Fruit fly (Drosophila melanogaster) whole organism, embryonic: ENCODE measurements around the gene CG44158.

Source experiments
- ATbp ChIP-seq: fragments of 200-800 bp; sonication (Bioruptor generic); optimal IDR thresholded peaks from 2 replicates; lab custom pipeline; 2017; ENCODE audit warnings: missing biosample characterization, mild to moderate bottlenecking, missing genetic modification characterization, missing genetic modification reagents
- Aef1 ChIP-seq: fragments of 200-800 bp; sonication (Bioruptor generic); IDR thresholded peaks from 3 replicates; pipeline ENCODE4 v1.3.6; 2022; ENCODE audit warnings: missing biosample characterization, missing genetic modification characterization
- Asciz ChIP-seq: fragments of 200-800 bp; sonication (Bioruptor generic); optimal IDR thresholded peaks from 2 replicates; lab custom pipeline; 2017; ENCODE audit warnings: missing biosample characterization, mild to moderate bottlenecking, missing genetic modification characterization, missing genetic modification reagents
- Bgb ChIP-seq: fragments of 200-800 bp; sonication (Bioruptor generic); IDR thresholded peaks from 2 replicates; pipeline ENCODE4 v1.3.6; 2022; ENCODE audit warnings: missing biosample characterization, missing genetic modification characterization; ENCODE audit not compliant: partially characterized antibody
- CG10209 ChIP-seq: fragments of 200-800 bp; sonication (Bioruptor generic); optimal IDR thresholded peaks from 3 replicates; lab custom pipeline; 2017; ENCODE audit warnings: missing biosample characterization, mild to moderate bottlenecking, missing genetic modification characterization, missing genetic modification reagents
- CG14860 ChIP-seq: fragments of 200-800 bp; sonication (Bioruptor generic); IDR thresholded peaks from 3 replicates; pipeline ENCODE4 v1.3.6; 2022; ENCODE audit warnings: missing biosample characterization, missing genetic modification characterization; ENCODE audit not compliant: partially characterized antibody
- CG1602 ChIP-seq: fragments of 200-800 bp; sonication (Bioruptor generic); optimal IDR thresholded peaks from 3 replicates; lab custom pipeline; 2016; ENCODE audit warnings: missing biosample characterization, missing genetic modification characterization
- CG2116 ChIP-seq: fragments of 200-800 bp; sonication (Bioruptor generic); optimal IDR thresholded peaks from 3 replicates; lab custom pipeline; 2018; ENCODE audit warnings: missing biosample characterization, mild to moderate bottlenecking, missing genetic modification characterization
- CG2678 ChIP-seq: fragments of 200-800 bp; sonication (Bioruptor generic); optimal IDR thresholded peaks from 3 replicates; lab custom pipeline; 2019; ENCODE audit warnings: missing biosample characterization, mild to moderate bottlenecking, missing genetic modification characterization, moderate library complexity
- CG32532 ChIP-seq: fragments of 200-800 bp; sonication (Bioruptor generic); IDR thresholded peaks from 2 replicates; pipeline ENCODE4 v1.3.6; 2022; ENCODE audit warnings: missing biosample characterization, missing genetic modification characterization
- CG33213 ChIP-seq: fragments of 200-800 bp; sonication (Bioruptor generic); optimal IDR thresholded peaks from 3 replicates; lab custom pipeline; 2016; ENCODE audit warnings: missing biosample characterization, missing genetic modification characterization
- CG3726 ChIP-seq: fragments of 200-800 bp; sonication (Bioruptor generic); IDR thresholded peaks from 3 replicates; pipeline ENCODE4, ENCODE4 v1.3.6; 2022; ENCODE audit warnings: missing biosample characterization, missing genetic modification characterization
- CG43689 ChIP-seq: fragments of 200-800 bp; sonication (Bioruptor generic); IDR thresholded peaks from 2 replicates; pipeline ENCODE4 v1.3.6; 2022; ENCODE audit warnings: missing biosample characterization, missing genetic modification characterization
- CG4424 ChIP-seq: fragments of 200-800 bp; sonication (Bioruptor generic); optimal IDR thresholded peaks from 3 replicates; lab custom pipeline; 2016; ENCODE audit warnings: missing biosample characterization, missing genetic modification characterization
- CG6175 ChIP-seq: fragments of 200-800 bp; sonication (Bioruptor generic); IDR thresholded peaks from 3 replicates; pipeline ENCODE4 v1.3.6; 2022; ENCODE audit warnings: missing biosample characterization, missing genetic modification characterization
- CG6254 ChIP-seq: fragments of 200-800 bp; sonication (Bioruptor generic); optimal IDR thresholded peaks from 3 replicates; lab custom pipeline; 2017; ENCODE audit warnings: mild to moderate bottlenecking, missing biosample characterization, missing genetic modification reagents, missing genetic modification characterization
- CG6272 ChIP-seq: fragments of 200-800 bp; sonication (Bioruptor generic); IDR thresholded peaks from 2 replicates; pipeline ENCODE4 v1.3.6; 2022; ENCODE audit warnings: missing biosample characterization, missing genetic modification characterization
- CG6813 ChIP-seq: fragments of 200-800 bp; sonication (Bioruptor generic); optimal IDR thresholded peaks from 2 replicates; lab custom pipeline; 2017; ENCODE audit warnings: missing biosample characterization, missing genetic modification characterization, mild to moderate bottlenecking, moderate library complexity, missing genetic modification reagents
- CG7556 ChIP-seq: fragments of 200-800 bp; sonication (Bioruptor generic); optimal IDR thresholded peaks from 2 replicates; lab custom pipeline; 2017; ENCODE audit warnings: missing biosample characterization, mild to moderate bottlenecking, missing genetic modification characterization
- CG8290 ChIP-seq, 3 experiments: fragments of 200-800 bp; sonication (Bioruptor generic); optimal IDR thresholded peaks; 2 replicates each; lab custom pipeline; 2016 to 2019; ENCODE audit warnings: missing biosample characterization in 3 of 3, missing genetic modification characterization in 3 of 3, mild to moderate bottlenecking in 2 of 3, moderate library complexity in 1 of 3
- CG8924 ChIP-seq: fragments of 200-800 bp; optimal IDR thresholded peaks from 3 replicates; lab custom pipeline; 2019; ENCODE audit warnings: missing biosample characterization, mild to moderate bottlenecking, missing genetic modification characterization, moderate library complexity
- CG9797 ChIP-seq: fragments of 200-800 bp; sonication (Bioruptor generic); optimal IDR thresholded peaks from 3 replicates; lab custom pipeline; 2018; ENCODE audit warnings: missing biosample characterization, mild to moderate bottlenecking, missing genetic modification characterization
- D19B ChIP-seq: fragments of 200-800 bp; sonication (Bioruptor generic); optimal IDR thresholded peaks from 2 replicates; lab custom pipeline; 2017; ENCODE audit warnings: missing biosample characterization, mild to moderate bottlenecking, missing genetic modification characterization
- Dip3 ChIP-seq: fragments of 200-800 bp; sonication (Bioruptor generic); optimal IDR thresholded peaks from 3 replicates; lab custom pipeline; 2016; ENCODE audit warnings: missing biosample characterization, missing genetic modification characterization
- E2f1 ChIP-seq: fragments of 200-800 bp; sonication (Bioruptor generic); IDR thresholded peaks from 2 replicates; pipeline ENCODE4 v1.3.6; 2022; ENCODE audit warnings: missing biosample characterization, missing genetic modification characterization
- H15 ChIP-seq: fragments of 200-800 bp; sonication (Bioruptor generic); IDR thresholded peaks from 3 replicates; pipeline ENCODE4 v1.3.6; 2022; ENCODE audit warnings: missing biosample characterization, missing genetic modification characterization
- Hr78 ChIP-seq, 2 experiments: fragments of 200-800 bp in 1 of 2; fragments of >200 bp in 1 of 2; sonication (Bioruptor generic) in 1 of 2; optimal IDR thresholded peaks; 2 replicates each; lab custom pipeline; 2017 to 2019; ENCODE audit warnings: missing biosample characterization in 2 of 2, missing genetic modification characterization in 2 of 2, mild to moderate bottlenecking in 1 of 2, moderate library complexity in 1 of 2
- NK7.1 ChIP-seq: fragments of 200-800 bp; sonication (Bioruptor generic); optimal IDR thresholded peaks from 3 replicates; lab custom pipeline; 2016; ENCODE audit warnings: missing biosample characterization, missing genetic modification characterization
- Neu2 ChIP-seq: fragments of 200-800 bp; sonication (Bioruptor generic); optimal IDR thresholded peaks from 3 replicates; lab custom pipeline; 2016; ENCODE audit warnings: missing biosample characterization, missing genetic modification characterization, borderline replicate concordance
- NfI ChIP-seq: fragments of 200-800 bp; sonication (Bioruptor generic); optimal IDR thresholded peaks from 3 replicates; lab custom pipeline; 2018; ENCODE audit warnings: missing biosample characterization, mild to moderate bottlenecking, missing genetic modification characterization, moderate library complexity
- Sin3A ChIP-seq: fragments of >200 bp; optimal IDR thresholded peaks from 2 replicates; lab custom pipeline; 2018
- Ssrp ChIP-seq: fragments of 200-800 bp; sonication (Bioruptor generic); optimal IDR thresholded peaks from 2 replicates; lab custom pipeline; 2018; ENCODE audit warnings: missing biosample characterization, mild to moderate bottlenecking, missing genetic modification characterization, moderate library complexity
- ham ChIP-seq: fragments of 200-800 bp; sonication (Bioruptor generic); IDR thresholded peaks from 2 replicates; pipeline ENCODE4 v1.3.6; 2022; ENCODE audit warnings: missing biosample characterization, missing genetic modification characterization
- hb ChIP-seq: fragments of 200-800 bp; sonication (Bioruptor generic); IDR thresholded peaks from 3 replicates; pipeline ENCODE4 v1.3.6; 2022; ENCODE audit warnings: missing biosample characterization, missing genetic modification characterization; ENCODE audit not compliant: partially characterized antibody
- her ChIP-seq: fragments of 200-800 bp; sonication (Bioruptor generic); optimal IDR thresholded peaks from 2 replicates; lab custom pipeline; 2016; ENCODE audit warnings: missing biosample characterization, missing genetic modification characterization
- jing ChIP-seq: fragments of 200-800 bp; sonication (Bioruptor generic); optimal IDR thresholded peaks from 2 replicates; lab custom pipeline; 2018; ENCODE audit warnings: missing biosample characterization, mild to moderate bottlenecking, missing genetic modification characterization
- klu ChIP-seq: fragments of 200-800 bp; sonication (Bioruptor generic); IDR thresholded peaks from 2 replicates; pipeline ENCODE4 v1.3.6; 2022; ENCODE audit warnings: missing biosample characterization, missing genetic modification characterization
- lab ChIP-seq: fragments of 200-800 bp; sonication (Bioruptor generic); optimal IDR thresholded peaks from 3 replicates; lab custom pipeline; 2017; ENCODE audit warnings: missing biosample characterization, missing genetic modification characterization, mild to moderate bottlenecking, moderate library complexity, missing genetic modification reagents
- luna ChIP-seq: fragments of 200-800 bp; sonication (Bioruptor generic); optimal IDR thresholded peaks from 2 replicates; lab custom pipeline; 2016; ENCODE audit warnings: missing biosample characterization, missing genetic modification characterization
- nerfin-1 ChIP-seq: fragments of 200-800 bp; sonication (Bioruptor generic); optimal IDR thresholded peaks from 3 replicates; lab custom pipeline; 2019; ENCODE audit warnings: missing biosample characterization, mild to moderate bottlenecking, missing genetic modification characterization, moderate library complexity
- pnt ChIP-seq: fragments of 200-800 bp; sonication (Bioruptor generic); optimal IDR thresholded peaks from 3 replicates; lab custom pipeline; 2016; ENCODE audit warnings: missing biosample characterization, missing genetic modification characterization
- pum ChIP-seq: fragments of 200-800 bp; sonication (Bioruptor generic); optimal IDR thresholded peaks from 2 replicates; lab custom pipeline; 2016; ENCODE audit warnings: missing biosample characterization, missing genetic modification characterization
- row ChIP-seq: fragments of 200-800 bp; sonication (Bioruptor generic); IDR thresholded peaks from 3 replicates; pipeline ENCODE4 v1.3.6; 2022; ENCODE audit warnings: missing biosample characterization, missing genetic modification characterization
- sna ChIP-seq: fragments of 200-800 bp; sonication (Bioruptor generic); IDR thresholded peaks from 2 replicates; pipeline ENCODE4 v1.3.6; 2022; ENCODE audit warnings: missing biosample characterization, missing genetic modification characterization; ENCODE audit not compliant: partially characterized antibody
- sqz ChIP-seq: fragments of 200-800 bp; sonication (Bioruptor generic); optimal IDR thresholded peaks from 3 replicates; lab custom pipeline; 2018; ENCODE audit warnings: missing biosample characterization, mild to moderate bottlenecking, missing genetic modification characterization
- ssp ChIP-seq: fragments of 200-800 bp; sonication (Bioruptor generic); IDR thresholded peaks from 2 replicates; pipeline ENCODE4 v1.3.6; 2022; ENCODE audit warnings: missing biosample characterization, missing genetic modification characterization
- tgo ChIP-seq: fragments of 200-800 bp; sonication (Bioruptor generic); IDR thresholded peaks from 3 replicates; pipeline ENCODE4 v1.3.6; 2022; ENCODE audit warnings: missing biosample characterization, missing genetic modification characterization
- tio ChIP-seq: fragments of 200-800 bp; sonication (Bioruptor generic); optimal IDR thresholded peaks from 2 replicates; lab custom pipeline; 2017; ENCODE audit warnings: missing biosample characterization, missing genetic modification characterization, inconsistent platforms
- tll ChIP-seq, 2 experiments: fragments of 200-800 bp in 1 of 2; fragments of >200 bp in 1 of 2; sonication (Bioruptor generic) in 1 of 2; optimal IDR thresholded peaks; 2 replicates each; lab custom pipeline; 2017 to 2019; ENCODE audit warnings: missing biosample characterization in 2 of 2, missing genetic modification characterization in 2 of 2, mild to moderate bottlenecking in 1 of 2, moderate library complexity in 1 of 2
- tup ChIP-seq: fragments of 200-800 bp; sonication (Bioruptor generic); optimal IDR thresholded peaks from 2 replicates; lab custom pipeline; 2016; ENCODE audit warnings: missing biosample characterization, mild to moderate bottlenecking, missing genetic modification characterization, moderate library complexity
- twi ChIP-seq: fragments of 200-800 bp; optimal IDR thresholded peaks from 2 replicates; lab custom pipeline; 2019; ENCODE audit warnings: missing biosample characterization, mild to moderate bottlenecking, missing genetic modification characterization, moderate library complexity

Gene CG44158

DNA sequence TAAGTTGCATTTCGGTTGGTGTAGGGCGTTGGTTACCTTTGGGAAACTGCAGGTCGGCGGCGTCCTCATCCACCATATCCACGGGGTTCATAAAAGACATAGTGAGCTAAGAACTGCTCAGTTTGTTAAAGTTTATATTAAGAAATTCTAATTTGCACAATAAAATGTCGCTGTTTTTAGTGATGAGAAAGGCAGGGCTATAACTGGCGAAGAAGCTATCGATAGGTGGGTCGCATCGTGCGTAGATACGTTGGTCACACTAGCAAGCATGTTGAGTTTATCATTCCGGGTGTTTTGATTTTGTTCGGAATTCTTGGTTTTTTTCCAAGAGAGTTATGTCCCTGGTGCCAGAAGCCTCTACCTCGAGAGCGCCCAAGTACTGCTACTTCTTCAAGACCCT lies 46.7 kb downstream of the CG44158 start, which contains the start of the genes Ada2a, Polr2D, Tgs1 and moi (continued):
- TF ChIP-seq CG3726 (GFP tag; lab: Robert Waterston, UW): no peak
- no peak for TF ChIP-seq CG2678 (tag; lab: Kevin White, UChicago)
- no peak for TF ChIP-seq Hr78 (GFP tag; optimal IDR thresholded peaks at IDR 0.05; lab: Kevin White, UChicago)
- TF ChIP-seq row (GFP tag; lab: Robert Waterston, UW): no peak
- no peak for TF ChIP-seq CG10209 (GFP tag; lab: Kevin White, UChicago)
- no peak for TF ChIP-seq twi (tag; lab: Kevin White, UChicago)
- no peak for TF ChIP-seq NfI
- no peak for TF ChIP-seq CG32532 (GFP tag; lab: Robert Waterston, UW)
- no peak for TF ChIP-seq nerfin-1 (tag; lab: Kevin White, UChicago)
- TF ChIP-seq tup (GFP tag; lab: Kevin White, UChicago): no peak
- no peak for TF ChIP-seq Dip3 (GFP tag; lab: Kevin White, UChicago)
- no peak for TF ChIP-seq lab (GFP tag; lab: Kevin White, UChicago)
- TF ChIP-seq E2f1 (GFP tag; lab: Robert Waterston, UW): no peak
- TF ChIP-seq CG9797 (GFP tag; lab: Kevin White, UChicago): peak; percentile 78
- TF ChIP-seq CG8290 (GFP tag; optimal IDR thresholded peaks at IDR 0.05; lab: Kevin White, UChicago): no peak
- TF ChIP-seq CG8290 (tag; optimal IDR thresholded peaks at IDR 0.05; lab: Kevin White, UChicago): no peak
- no peak for TF ChIP-seq CG6175 (GFP tag; lab: Robert Waterston, UW)
- TF ChIP-seq hb (GFP tag; lab: Robert Waterston, UW): no peak
- TF ChIP-seq tio: no peak
- TF ChIP-seq NK7.1 (GFP tag; lab: Kevin White, UChicago): no peak
- TF ChIP-seq ssp (GFP tag; lab: Robert Waterston, UW): no peak
- no peak for TF ChIP-seq Ssrp (tag; lab: Kevin White, UChicago)
- TF ChIP-seq CG14860 (GFP tag; lab: Robert Waterston, UW): peak; percentile 67
- TF ChIP-seq klu (GFP tag; lab: Robert Waterston, UW): no peak
- no peak for TF ChIP-seq CG6272 (GFP tag; lab: Robert Waterston, UW)
- TF ChIP-seq Aef1: no peak
- no peak for TF ChIP-seq Neu2
- TF ChIP-seq jing (GFP tag; lab: Kevin White, UChicago): no peak
- TF ChIP-seq tgo (GFP tag; lab: Robert Waterston, UW): no peak
- no peak for TF ChIP-seq CG43689 (GFP tag; lab: Robert Waterston, UW)
- no peak for TF ChIP-seq CG33213 (GFP tag; lab: Kevin White, UChicago)
- no peak for TF ChIP-seq Asciz
- TF ChIP-seq D19B: no peak
- no peak for TF ChIP-seq CG4424
- TF ChIP-seq CG1602 (GFP tag; lab: Kevin White, UChicago): no peak
- TF ChIP-seq her (GFP tag; lab: Kevin White, UChicago): peak; percentile 2
- peak; percentile 64 for TF ChIP-seq sna
- no peak for TF ChIP-seq pum (GFP tag; lab: Kevin White, UChicago)
- peak; percentile 56 for TF ChIP-seq Sin3A (lab: Kevin White, UChicago)
- no peak for TF ChIP-seq CG6813 (GFP tag; lab: Kevin White, UChicago)
- TF ChIP-seq H15: no peak
- TF ChIP-seq tll (GFP tag; optimal IDR thresholded peaks at IDR 0.05; lab: Kevin White, UChicago): no peak
- TF ChIP-seq ATbp (GFP tag; lab: Kevin White, UChicago): no peak
- peak; percentile 66 for TF ChIP-seq CG2116 (GFP tag; lab: Kevin White, UChicago)
- peak; percentile 79 for TF ChIP-seq Bgb (GFP tag; lab: Robert Waterston, UW)
- no peak for TF ChIP-seq pnt (GFP tag; lab: Kevin White, UChicago)
- no peak for TF ChIP-seq CG7556 (GFP tag; lab: Kevin White, UChicago)
- TF ChIP-seq CG6254: no peak
- TF ChIP-seq ham (GFP tag; lab: Robert Waterston, UW): no peak
- no peak for TF ChIP-seq CG8924 (tag; lab: Kevin White, UChicago)
- no peak for TF ChIP-seq sqz (GFP tag; lab: Kevin White, UChicago)
- no peak for TF ChIP-seq luna (GFP tag; lab: Kevin White, UChicago)
